Fruit fly (Drosophila melanogaster): Measurements from ENCODE around the gene Myo61F.

DNA sequence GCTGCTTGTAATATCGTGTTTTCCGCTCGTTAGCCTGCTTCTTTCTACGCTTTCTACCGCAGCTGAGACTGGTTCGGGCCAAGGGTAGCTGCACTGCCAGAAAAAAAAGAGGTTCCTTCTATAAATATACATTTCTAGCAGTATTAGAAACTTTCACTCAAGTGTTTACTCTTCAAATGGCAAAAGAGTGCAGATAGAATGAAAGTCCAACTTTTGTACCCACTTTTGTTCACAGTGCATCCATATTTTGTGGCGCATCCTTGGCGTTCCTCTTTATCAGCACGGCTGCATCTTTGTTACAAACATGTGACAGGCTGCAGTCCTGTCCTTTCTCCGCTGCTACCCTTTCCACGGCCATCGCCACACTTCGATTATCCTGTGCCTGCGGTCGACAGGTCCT is 40.1 kb downstream of the Myo61F start:
- TF ChIP-seq psq (optimal IDR thresholded peaks at IDR 0.05): no peak
- no peak for TF ChIP-seq Dll (optimal IDR thresholded peaks at IDR 0.05)
- no peak for TF ChIP-seq CG8478 (optimal IDR thresholded peaks at IDR 0.05)
